Fruit fly (Drosophila melanogaster): ENCODE results near the gene CG32079.

DNA sequence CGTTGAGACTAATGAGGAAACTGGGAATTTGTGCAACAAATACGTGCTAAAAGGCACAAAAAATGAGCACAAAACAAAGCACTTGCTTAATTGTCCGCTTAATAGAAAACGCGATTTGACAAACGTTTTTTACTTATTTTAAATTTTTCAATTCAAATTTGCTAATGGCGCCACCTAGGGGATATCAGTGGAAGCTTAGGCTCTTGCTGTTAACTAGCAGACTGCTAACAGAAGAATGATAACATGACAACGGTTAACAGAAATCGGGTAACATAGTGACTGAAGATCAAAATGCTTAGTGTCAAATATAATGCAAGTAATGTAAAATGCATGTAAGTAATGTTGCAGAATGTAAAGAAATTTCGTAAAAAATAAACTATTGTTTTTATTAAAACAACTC is 15.8 kb downstream of the CG32079 start:
- TF ChIP-seq fd59A (GFP tag; optimal IDR thresholded peaks at IDR 0.05) (no peak), OdsH (GFP tag; optimal IDR thresholded peaks at IDR 0.05) (no peak), ss (GFP tag; optimal IDR thresholded peaks at IDR 0.05) (no peak), Ets96B (tag; optimal IDR thresholded peaks at IDR 0.05) (no peak), fkh (GFP tag; optimal IDR thresholded peaks at IDR 0.05) (no peak), dsx (GFP tag; optimal IDR thresholded peaks at IDR 0.05; ENCODE audit: poor library complexity, severe bottlenecking) (no peak), fd85E (GFP tag; optimal IDR thresholded peaks at IDR 0.05) (no peak), CG7368 (GFP tag; optimal IDR thresholded peaks at IDR 0.05) (no peak), CG34406 (GFP tag; optimal IDR thresholded peaks at IDR 0.05) (no peak), CG4318 (GFP tag; optimal IDR thresholded peaks at IDR 0.05) (no peak)
